Worm (Caenorhabditis elegans) whole organism, L2 larva: ENCODE data around the gene fbxa-127.

ENCODE experiments used
- R02D3.7 ChIP-seq: fragments of 150-350 bp; optimal IDR thresholded peaks from 2 replicates; lab custom pipeline; 2014; ENCODE audit warnings: missing biosample characterization, missing genetic modification characterization
- ama-1 ChIP-seq: fragments of 150-350 bp; optimal IDR thresholded peaks from 2 replicates; lab custom pipeline; 2018; ENCODE audit warnings: inconsistent platforms
- blmp-1 ChIP-seq: sonication (generic microtip); optimal IDR thresholded peaks from 2 replicates; lab custom pipeline; 2017; ENCODE audit warnings: missing genetic modification characterization, mild to moderate bottlenecking, missing compliant biosample characterization, antibody characterized with exemption, moderate library complexity; ENCODE audit not compliant: insufficient read depth
- egl-27 ChIP-seq: sonication (generic microtip); optimal IDR thresholded peaks from 3 replicates; lab custom pipeline; 2017; ENCODE audit warnings: missing biosample characterization, missing genetic modification reagents, missing genetic modification characterization
- lin-13 ChIP-seq: fragments of 150-350 bp; optimal IDR thresholded peaks from 2 replicates; lab custom pipeline; 2014; ENCODE audit warnings: missing biosample characterization, missing genetic modification reagents, missing genetic modification characterization
- lsy-2 ChIP-seq, 2 experiments: fragments of 150-350 bp in 1 of 2; sonication (generic microtip) in 1 of 2; optimal IDR thresholded peaks; 2 replicates each; lab custom pipeline; 2014 to 2017; ENCODE audit warnings: missing biosample characterization in 2 of 2, missing genetic modification characterization in 2 of 2
- nhr-11 ChIP-seq: fragments of 150-350 bp; optimal IDR thresholded peaks from 2 replicates; lab custom pipeline; 2014; ENCODE audit warnings: missing biosample characterization, missing genetic modification characterization
- nhr-12 ChIP-seq: fragments of 150-350 bp; optimal IDR thresholded peaks from 2 replicates; lab custom pipeline; 2014; ENCODE audit warnings: missing biosample characterization, missing genetic modification characterization
- unc-62 ChIP-seq: fragments of 150-350 bp; optimal IDR thresholded peaks from 2 replicates; lab custom pipeline; 2014; ENCODE audit warnings: missing biosample characterization, missing genetic modification reagents, missing genetic modification characterization
- ztf-11 ChIP-seq: sonication (generic microtip); optimal IDR thresholded peaks from 2 replicates; lab custom pipeline; 2017; ENCODE audit warnings: missing biosample characterization, missing genetic modification characterization
- ztf-4 ChIP-seq: fragments of 150-350 bp; optimal IDR thresholded peaks from 2 replicates; lab custom pipeline; 2014; ENCODE audit warnings: missing biosample characterization, missing genetic modification characterization

DNA sequence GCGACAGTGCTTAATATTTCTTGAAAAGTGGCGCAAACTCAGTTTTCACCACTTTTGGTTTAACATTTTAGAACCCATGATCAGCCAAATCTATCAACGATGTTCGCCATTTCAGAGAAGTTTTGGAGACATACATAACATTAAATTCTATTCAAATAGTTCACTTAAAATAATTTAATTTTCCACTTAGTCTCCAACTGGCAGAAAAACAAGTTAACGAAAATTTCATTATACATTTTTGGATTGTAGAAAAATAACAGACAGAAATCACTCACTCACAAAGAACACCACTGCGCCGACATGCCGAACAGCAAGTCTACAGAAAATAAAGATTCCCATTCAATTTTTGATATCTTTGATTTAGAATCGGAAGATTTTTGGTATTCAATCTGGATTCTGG, 48.5 kb upstream of the fbxa-127 start, which contains the start of gene srw-44:
- TF ChIP-seq lsy-2 (tag; optimal IDR thresholded peaks at IDR 0.05; lab: Kevin White, UChicago) (no peak), blmp-1 (tag; lab: Kevin White, UChicago) (no peak), nhr-11 (no peak), ztf-4 (tag; lab: Kevin White, UChicago) (no peak), ama-1 (no peak), lin-13 (GFP tag; lab: Kevin White, UChicago) (no peak), ztf-11 (tag; lab: Kevin White, UChicago) (no peak), egl-27 (tag; lab: Kevin White, UChicago) (no peak), nhr-12 (tag; lab: Kevin White, UChicago) (no peak), unc-62 (no peak), R02D3.7 (tag; lab: Kevin White, UChicago) (no peak)
